Worm (Caenorhabditis elegans): ENCODE measurements around the gene F27C8.3.
A peak's percentile ranks its signal among the peaks of the same experiment; 100 is the strongest.

Gene F27C8.3

DNA sequence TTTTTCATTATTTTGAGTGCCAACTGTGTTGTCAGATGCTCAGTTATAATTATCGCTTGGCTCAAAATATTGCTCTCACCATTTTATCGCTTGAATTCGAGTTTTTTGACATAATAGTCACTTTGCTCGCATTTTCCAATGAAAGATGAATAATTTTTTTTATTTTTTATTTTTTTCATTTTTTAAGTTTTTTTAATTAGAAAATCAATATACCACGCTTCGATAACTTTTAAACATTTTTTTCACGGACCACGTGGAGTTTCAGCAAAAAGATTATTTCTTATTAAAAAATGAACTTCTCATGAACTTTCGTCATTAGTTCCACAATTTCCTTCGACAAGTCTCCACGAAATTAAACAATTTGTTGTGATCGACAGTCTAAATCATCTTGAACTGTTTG, 19.0 kb upstream of the F27C8.3 start, which contains the start of gene elt-1:
elt-1 (plus strand) TSS at position 301 of the 400 bp plus-strand sequence.
- TF ChIP-seq ztf-11 (tag; optimal IDR thresholded peaks at IDR 0.05) (no peak), peb-1 (tag; optimal IDR thresholded peaks at IDR 0.05) (no peak), lin-11 (tag; optimal IDR thresholded peaks at IDR 0.05) (no peak), ztf-1 (GFP tag; conservative IDR thresholded peaks at IDR 0.05) (no peak), unc-39 (tag; optimal IDR thresholded peaks at IDR 0.05) (no peak), sma-9 (GFP tag; optimal IDR thresholded peaks at IDR 0.05) (no peak), sma-9 (tag; optimal IDR thresholded peaks at IDR 0.05) (no peak), nhr-25 (tag; optimal IDR thresholded peaks at IDR 0.05) (no peak), nhr-21 (tag; optimal IDR thresholded peaks at IDR 0.05) (no peak), nhr-10 (tag; optimal IDR thresholded peaks at IDR 0.05) (no peak), nhr-11 (tag; optimal IDR thresholded peaks at IDR 0.05) (no peak)

DNA sequence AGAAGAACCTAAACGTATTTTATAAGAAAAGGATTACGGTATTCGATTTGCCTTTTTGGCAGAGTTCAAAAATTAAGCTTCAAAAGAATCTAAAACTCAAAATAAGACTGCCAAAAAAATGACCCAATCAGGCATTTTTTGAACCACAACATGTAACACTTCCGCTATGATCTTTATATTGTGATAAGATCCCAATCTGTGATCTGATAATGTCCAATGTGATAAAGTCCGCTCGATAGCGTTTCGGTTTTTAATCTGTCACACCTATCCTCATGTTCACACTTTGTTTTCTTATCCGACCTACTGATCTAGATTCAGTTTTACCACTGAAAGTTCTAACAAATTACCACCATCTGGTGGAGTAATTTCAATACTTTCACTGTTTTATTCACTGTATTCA, 18.4 kb upstream of the F27C8.3 start:
- TF ChIP-seq crh-2 (tag; optimal IDR thresholded peaks at IDR 0.05): no peak
- TF ChIP-seq nhr-23 (tag; optimal IDR thresholded peaks at IDR 0.05): peak; percentile 99
- TF ChIP-seq alr-1 (tag; optimal IDR thresholded peaks at IDR 0.05): no peak
- TF ChIP-seq nhr-129 (tag; optimal IDR thresholded peaks at IDR 0.05): no peak
- TF ChIP-seq dmd-4 (tag; optimal IDR thresholded peaks at IDR 0.05): no peak
- TF ChIP-seq peb-1 (tag; optimal IDR thresholded peaks at IDR 0.05): no peak
- TF ChIP-seq unc-62 (GFP tag; optimal IDR thresholded peaks at IDR 0.05): no peak
- no peak for TF ChIP-seq Y55F3AM.14 (GFP tag; optimal IDR thresholded peaks at IDR 0.05)
- no peak for TF ChIP-seq ceh-82 (tag; optimal IDR thresholded peaks at IDR 0.05)
- TF ChIP-seq nhr-10 (tag; optimal IDR thresholded peaks at IDR 0.05): no peak
- peak; percentile 93 for TF ChIP-seq elt-1 (tag; optimal IDR thresholded peaks at IDR 0.05)
- TF ChIP-seq nhr-237 (tag; optimal IDR thresholded peaks at IDR 0.05): no peak
- no peak for TF ChIP-seq nhr-6 (tag; optimal IDR thresholded peaks at IDR 0.05)
- peak; percentile 46 for TF ChIP-seq sma-9 (GFP tag; optimal IDR thresholded peaks at IDR 0.05)
- TF ChIP-seq sma-9 (tag; optimal IDR thresholded peaks at IDR 0.05): no peak
- no peak for TF ChIP-seq unc-55 (GFP tag; optimal IDR thresholded peaks at IDR 0.05)
- no peak for TF ChIP-seq ama-1 (optimal IDR thresholded peaks at IDR 0.05)

DNA sequence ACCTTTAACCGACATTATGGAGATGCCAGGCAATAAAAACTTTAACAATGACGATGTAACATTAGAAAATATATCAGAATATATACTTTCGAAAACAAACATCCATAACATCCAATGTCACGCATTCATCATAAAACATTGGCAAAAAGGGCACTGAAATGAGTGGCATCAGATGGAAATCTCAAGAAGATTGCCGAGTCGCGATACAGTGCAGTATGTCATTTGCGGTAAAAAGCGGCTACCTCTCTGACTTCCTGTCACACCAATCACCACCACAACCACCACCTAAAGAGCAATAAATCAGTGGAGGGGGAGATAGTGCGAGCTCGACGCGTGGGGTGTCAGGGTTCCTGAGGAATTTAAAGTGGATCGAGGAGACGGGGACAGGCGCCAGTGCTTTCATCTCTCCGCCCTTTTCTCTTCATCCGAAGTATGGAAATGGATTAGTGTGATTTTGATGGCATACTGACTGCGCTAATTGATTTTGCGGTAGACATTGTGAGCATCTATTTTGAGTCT, 17.5 kb upstream of the F27C8.3 start:
- TF ChIP-seq nhr-23 (tag; optimal IDR thresholded peaks at IDR 0.05) (peak; percentile 97), elt-1 (tag; optimal IDR thresholded peaks at IDR 0.05) (peak; percentile 60), lsy-2 (tag; optimal IDR thresholded peaks at IDR 0.05) (no peak), sma-3 (GFP tag; optimal IDR thresholded peaks at IDR 0.05) (no peak)

DNA sequence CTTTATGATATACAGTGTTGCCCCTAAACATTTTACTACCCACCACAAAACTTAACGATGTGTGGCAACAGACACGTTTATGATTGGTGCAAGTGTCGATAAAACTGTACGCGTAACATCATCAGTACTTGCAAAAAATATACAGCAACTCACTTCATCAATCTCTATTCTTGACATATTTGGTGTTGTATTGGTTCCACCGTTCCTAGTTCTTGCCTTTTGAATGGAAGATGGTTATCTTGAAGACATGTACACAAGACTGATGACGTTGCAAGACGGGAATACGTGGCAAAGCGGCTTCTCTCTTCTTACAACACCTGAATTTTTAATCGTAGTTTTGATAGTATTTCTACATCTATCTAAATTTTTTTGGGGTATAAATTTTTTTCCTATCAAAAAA, 15.2 kb upstream of the F27C8.3 start:
- TF ChIP-seq gmeb-1 (tag; optimal IDR thresholded peaks at IDR 0.05) (no peak), lsy-2 (tag; optimal IDR thresholded peaks at IDR 0.05) (no peak), dmd-4 (tag; optimal IDR thresholded peaks at IDR 0.05) (no peak), elt-1 (tag; optimal IDR thresholded peaks at IDR 0.05) (peak; percentile 26), ztf-4 (tag; optimal IDR thresholded peaks at IDR 0.05) (no peak), crh-2 (tag; optimal IDR thresholded peaks at IDR 0.05) (peak; percentile 37), nhr-11 (tag; optimal IDR thresholded peaks at IDR 0.05) (no peak), unc-55 (GFP tag; optimal IDR thresholded peaks at IDR 0.05) (no peak)

DNA sequence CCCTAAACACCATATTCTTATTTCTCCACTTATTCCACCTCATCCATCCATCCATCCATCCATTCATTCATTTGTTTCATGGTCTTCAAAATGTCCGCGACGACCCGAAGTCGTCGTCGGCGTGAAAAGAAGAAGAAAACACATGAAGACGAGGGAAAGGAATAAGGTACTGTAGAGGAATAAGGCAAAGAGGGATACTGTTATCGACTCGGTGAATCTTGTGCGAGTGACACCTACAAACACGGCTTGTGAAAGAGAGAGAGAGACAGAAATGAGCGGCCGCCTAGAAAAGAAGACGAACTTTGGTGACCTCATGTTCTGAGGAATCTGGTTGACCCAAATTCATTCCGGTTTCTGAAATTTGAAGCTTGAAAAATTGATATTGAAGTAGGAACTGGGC, 13.4 kb upstream of the F27C8.3 start:
- TF ChIP-seq elt-1 (tag; optimal IDR thresholded peaks at IDR 0.05) (peak; percentile 40), sem-4 (tag; optimal IDR thresholded peaks at IDR 0.05) (no peak)

DNA sequence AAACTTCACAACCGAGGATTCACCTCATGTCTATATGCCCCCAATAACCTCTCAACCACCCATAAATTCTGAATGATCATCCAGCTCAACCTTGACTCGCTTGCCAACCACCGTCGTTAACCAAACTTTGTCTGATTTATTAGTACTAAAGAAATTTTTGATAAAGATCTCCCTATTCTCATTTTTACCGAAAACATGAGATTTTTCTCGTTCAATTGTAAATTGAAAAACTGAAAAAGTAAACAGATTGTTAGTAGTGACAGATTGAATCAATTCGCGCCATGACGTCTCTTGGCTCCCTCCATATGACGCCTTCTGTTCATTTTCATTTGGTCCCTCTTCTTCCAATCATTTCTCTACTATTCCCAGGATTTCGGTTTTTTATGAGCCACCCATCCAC, 12.3 kb upstream of the F27C8.3 start:
- TF ChIP-seq ceh-16 (tag; optimal IDR thresholded peaks at IDR 0.05) (peak; percentile 39), skn-1 (tag; optimal IDR thresholded peaks at IDR 0.05) (no peak)

DNA sequence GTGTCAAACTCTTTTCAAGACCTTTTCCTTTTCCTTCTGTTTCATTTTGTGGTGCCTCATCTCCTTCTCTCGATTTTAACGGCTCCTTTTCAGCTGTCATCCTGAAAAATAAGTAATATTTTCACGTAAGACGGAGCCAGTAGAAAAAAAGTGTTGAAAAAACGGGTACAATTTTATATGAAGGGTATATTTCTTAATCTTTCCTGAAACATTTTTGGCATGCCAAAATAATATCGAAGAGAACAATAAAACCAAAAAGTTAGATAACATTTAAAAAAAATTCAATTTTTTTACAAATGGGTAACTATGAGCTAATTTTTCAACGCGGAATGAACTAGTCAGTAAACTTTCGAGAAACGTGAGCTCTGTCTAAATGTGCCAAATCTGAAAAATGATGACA, 5.9 kb upstream of the F27C8.3 start, which contains the start of gene aat-1:
aat-1 (minus strand) TSS at position 101 of the 400 bp plus-strand sequence.
- no peak for TF ChIP-seq elt-1 (tag; optimal IDR thresholded peaks at IDR 0.05)
- no peak for TF ChIP-seq alr-1 (tag; optimal IDR thresholded peaks at IDR 0.05)
- no peak for TF ChIP-seq unc-55 (GFP tag; optimal IDR thresholded peaks at IDR 0.05)
- no peak for TF ChIP-seq sem-4 (tag; optimal IDR thresholded peaks at IDR 0.05)
- TF ChIP-seq mbf-1 (tag; optimal IDR thresholded peaks at IDR 0.05): no peak
- TF ChIP-seq ama-1 (optimal IDR thresholded peaks at IDR 0.05): no peak
- TF ChIP-seq ztf-11 (tag; optimal IDR thresholded peaks at IDR 0.05): no peak
- no peak for TF ChIP-seq aly-2 (tag; optimal IDR thresholded peaks at IDR 0.05)
- TF ChIP-seq C34F6.9 (tag; optimal IDR thresholded peaks at IDR 0.05): no peak
- TF ChIP-seq F13H6.1 (tag; optimal IDR thresholded peaks at IDR 0.05): no peak

All from whole organism, L2 larva.